Fruit fly (Drosophila melanogaster): Measurements from ENCODE around the gene Pcyt2.

The Pcyt2 gene

dm6 chr3L:1548345-1548970, 4.8 kb upstream of the Pcyt2 start:
- TF ChIP-seq Pdp1 (GFP tag; optimal IDR thresholded peaks at IDR 0.05) (peak; percentile 46 to 59), run (tag; optimal IDR thresholded peaks at IDR 0.05) (no peak), CG3407 (GFP tag; optimal IDR thresholded peaks at IDR 0.05) (no peak), nerfin-1 (tag; optimal IDR thresholded peaks at IDR 0.05) (no peak), bab2 (GFP tag; optimal IDR thresholded peaks at IDR 0.05) (peak; percentile 14), shn (GFP tag; optimal IDR thresholded peaks at IDR 0.05) (peak; percentile 64), CG15696 (tag; optimal IDR thresholded peaks at IDR 0.05) (peak; percentile 23), CG17568 (GFP tag; optimal IDR thresholded peaks at IDR 0.05) (no peak), Jarid2 (GFP tag; optimal IDR thresholded peaks at IDR 0.05) (no peak), nom (GFP tag; optimal IDR thresholded peaks at IDR 0.05) (no peak), CG7556 (GFP tag; optimal IDR thresholded peaks at IDR 0.05) (peak; percentile 75), CG17359 (tag; optimal IDR thresholded peaks at IDR 0.05) (peak; percentile 60), H15 (GFP tag; IDR thresholded peaks at IDR 0.05) (no peak), gcm2 (GFP tag; optimal IDR thresholded peaks at IDR 0.05) (no peak), sob (GFP tag; IDR thresholded peaks at IDR 0.05) (peak; percentile 27; the same call in 1 of the 2 replicates), CG2120 (GFP tag; optimal IDR thresholded peaks at IDR 0.05) (peak; percentile 89), dm (GFP tag; optimal IDR thresholded peaks at IDR 0.05) (no peak), CrebB (tag; optimal IDR thresholded peaks at IDR 0.05) (no peak), CG17802 (tag; optimal IDR thresholded peaks at IDR 0.05) (no peak), CG8765 (GFP tag; IDR thresholded peaks at IDR 0.05) (no peak), Hmx (GFP tag; optimal IDR thresholded peaks at IDR 0.05) (peak; percentile 54), CG34422 (GFP tag; IDR thresholded peaks at IDR 0.05) (no peak), CG6654 (GFP tag; optimal IDR thresholded peaks at IDR 0.05) (peak; percentile 3), Adf1 (GFP tag; IDR thresholded peaks at IDR 0.05) (no peak), Doc3 (GFP tag; IDR thresholded peaks at IDR 0.05; ENCODE audit: partially characterized antibody) (no peak), Fer1 (GFP tag; optimal IDR thresholded peaks at IDR 0.05) (peak; percentile 79), CHES-1-like (GFP tag; optimal IDR thresholded peaks at IDR 0.05) (no peak), CG14014 (GFP tag; IDR thresholded peaks at IDR 0.05) (peak; percentile 55; the same call in 1 of the 2 replicates), CG10267 (tag; optimal IDR thresholded peaks at IDR 0.05) (peak; percentile 34), Xrp1 (GFP tag; IDR thresholded peaks at IDR 0.05) (peak; percentile 46; the same call in 1 of the 2 replicates), CG4360 (GFP tag; IDR thresholded peaks at IDR 0.05) (no peak), Ets65A (GFP tag) (peak; percentile 95), CG11398 (GFP tag; optimal IDR thresholded peaks at IDR 0.05) (no peak), CG16815 (GFP tag; optimal IDR thresholded peaks at IDR 0.05) (peak; percentile 41), CG31388 (GFP tag; optimal IDR thresholded peaks at IDR 0.05) (no peak), otp (GFP tag; IDR thresholded peaks at IDR 0.05) (no peak), pb (GFP tag; optimal IDR thresholded peaks at IDR 0.05) (no peak), bigmax (GFP tag; optimal IDR thresholded peaks at IDR 0.05) (no peak), CG5245 (GFP tag; optimal IDR thresholded peaks at IDR 0.05) (peak; percentile 4), Sox100B (GFP tag; optimal IDR thresholded peaks at IDR 0.05) (peak; percentile 74), Rx (GFP tag; IDR thresholded peaks at IDR 0.05) (0 out of 2 replicates have a peak, but pooled peaks have one; percentile 13), hkb (optimal IDR thresholded peaks at IDR 0.05) (no peak), hkb (GFP tag; IDR thresholded peaks at IDR 0.05) (peak; percentile 48; the same call in 1 of the 2 replicates), E2f2 (GFP tag; IDR thresholded peaks at IDR 0.05) (peak; percentile 8; the same call in 1 of the 2 replicates), CG30431 (GFP tag; optimal IDR thresholded peaks at IDR 0.05) (no peak), CG9215 (GFP tag; IDR thresholded peaks at IDR 0.05) (peak; percentile 41; the same call in 1 of the 2 replicates), CG11085 (GFP tag; IDR thresholded peaks at IDR 0.05) (0 out of 2 replicates have a peak, but pooled peaks have one; percentile 9), CG2202 (tag; optimal IDR thresholded peaks at IDR 0.05) (no peak), Chrac-16 (GFP tag; optimal IDR thresholded peaks at IDR 0.05) (peak; percentile 53), sens-2 (GFP tag; IDR thresholded peaks at IDR 0.05) (no peak), ATbp (GFP tag; optimal IDR thresholded peaks at IDR 0.05) (no peak)

Data from whole organism, embryonic.